Worm (Caenorhabditis elegans) whole organism, L1 larva: ENCODE measurements around the gene F13H10.3.

Experiments
- C04F5.9 ChIP-seq: sonication (generic microtip); optimal IDR thresholded peaks from 2 replicates; lab custom pipeline; 2016; ENCODE audit warnings: missing genetic modification characterization, missing compliant biosample characterization
- C16A3.4 ChIP-seq: fragments of 150-350 bp; optimal IDR thresholded peaks from 2 replicates; lab custom pipeline; 2014; ENCODE audit warnings: missing biosample characterization, missing genetic modification characterization
- C34B4.2 ChIP-seq: sonication (generic microtip); optimal IDR thresholded peaks from 2 replicates; lab custom pipeline; 2017; ENCODE audit warnings: mild to moderate bottlenecking, missing genetic modification characterization, missing compliant biosample characterization
- Y116A8C.19 ChIP-seq: sonication (generic microtip); optimal IDR thresholded peaks from 2 replicates; lab custom pipeline; 2016; ENCODE audit warnings: missing compliant biosample characterization, missing genetic modification characterization, borderline replicate concordance
- alr-1 ChIP-seq: fragments of 200-800 bp; sonication (Bioruptor generic); optimal IDR thresholded peaks from 2 replicates; lab custom pipeline; 2018; ENCODE audit warnings: borderline replicate concordance, mild to moderate bottlenecking, missing genetic modification characterization, missing compliant biosample characterization
- aly-2 ChIP-seq: fragments of 150-350 bp; optimal IDR thresholded peaks from 2 replicates; lab custom pipeline; 2014; ENCODE audit warnings: missing biosample characterization, missing genetic modification characterization
- ama-1 ChIP-seq: fragments of 150-350 bp; optimal IDR thresholded peaks from 2 replicates; lab custom pipeline; 2014
- blmp-1 ChIP-seq: fragments of 150-350 bp; optimal IDR thresholded peaks from 2 replicates; lab custom pipeline; 2014; ENCODE audit warnings: missing biosample characterization, missing genetic modification characterization
- ceh-82 ChIP-seq, 3 experiments: fragments of 150-350 bp in 1 of 3; sonication (generic microtip) in 2 of 3; optimal IDR thresholded peaks; 2 replicates each; lab custom pipeline; 2014 to 2017; ENCODE audit warnings: missing biosample characterization in 3 of 3, missing genetic modification characterization in 3 of 3
- ceh-88 ChIP-seq: fragments of 200-800 bp; sonication (Bioruptor generic); IDR thresholded peaks from 2 replicates; pipeline ENCODE4 v1.3.6; 2022; ENCODE audit warnings: missing genetic modification characterization, missing compliant biosample characterization
- ces-1 ChIP-seq: fragments of 150-350 bp; optimal IDR thresholded peaks from 2 replicates; lab custom pipeline; 2014; ENCODE audit warnings: missing biosample characterization, missing genetic modification reagents, missing genetic modification characterization
- dsc-1 ChIP-seq: sonication (generic microtip); optimal IDR thresholded peaks from 2 replicates; lab custom pipeline; 2016; ENCODE audit warnings: mild to moderate bottlenecking, missing genetic modification characterization, missing compliant biosample characterization
- efl-1 ChIP-seq, 4 experiments: fragments of 150-350 bp; optimal IDR thresholded peaks in 3 of 4; peaks in 1 of 4; 1 replicate in 1 of 4; 2 replicates in 3 of 4; lab custom pipeline; 2014; ENCODE audit warnings: missing biosample characterization in 2 of 4, missing genetic modification characterization in 2 of 4, missing genetic modification reagents in 2 of 4
- egl-27 ChIP-seq, 2 experiments: fragments of 150-350 bp in 1 of 2; sonication (generic microtip); optimal IDR thresholded peaks; 3 replicates each; lab custom pipeline; 2017 to 2018; ENCODE audit warnings: missing biosample characterization in 2 of 2, missing genetic modification characterization in 2 of 2, missing genetic modification reagents in 2 of 2
- elt-2 ChIP-seq: sonication (generic microtip); optimal IDR thresholded peaks from 2 replicates; lab custom pipeline; 2016; ENCODE audit warnings: missing genetic modification characterization, mild to moderate bottlenecking, inconsistent platforms, missing compliant biosample characterization, missing genetic modification reagents
- elt-3 ChIP-seq, 6 experiments: fragments of 150-350 bp in 1 of 6; sonication (generic microtip); optimal IDR thresholded peaks; 2 replicates each; lab custom pipeline; 2017 to 2018; ENCODE audit warnings: missing biosample characterization in 6 of 6, missing genetic modification characterization in 6 of 6, inconsistent platforms in 1 of 6
- ets-5 ChIP-seq: fragments of 200-800 bp; sonication (Bioruptor generic); IDR thresholded peaks from 2 replicates; pipeline ENCODE4 v1.3.6; 2022; ENCODE audit warnings: missing genetic modification characterization, missing compliant biosample characterization
- fos-1 ChIP-seq: fragments of 150-350 bp; optimal IDR thresholded peaks from 2 replicates; lab custom pipeline; 2014; ENCODE audit warnings: missing biosample characterization, missing genetic modification characterization
- grh-1 ChIP-seq: fragments of 200-800 bp; sonication (Bioruptor generic); IDR thresholded peaks from 2 replicates; pipeline ENCODE4 v1.3.6; 2022; ENCODE audit warnings: missing genetic modification reagents, missing genetic modification characterization, missing compliant biosample characterization
- lin-14 ChIP-seq: fragments of 200-800 bp; sonication (Bioruptor generic); optimal IDR thresholded peaks from 2 replicates; lab custom pipeline; 2018; ENCODE audit warnings: mild to moderate bottlenecking, missing genetic modification characterization, moderate library complexity, missing compliant biosample characterization
- lin-15B ChIP-seq: fragments of 150-350 bp; sonication (generic microtip); optimal IDR thresholded peaks from 3 replicates; lab custom pipeline; 2014; ENCODE audit warnings: missing biosample characterization, missing genetic modification characterization
- lin-35 ChIP-seq, 2 experiments: fragments of 150-350 bp; optimal IDR thresholded peaks; 2 replicates each; lab custom pipeline; 2014; ENCODE audit warnings: missing biosample characterization in 2 of 2, missing genetic modification characterization in 2 of 2, missing genetic modification reagents in 2 of 2
- lin-39 ChIP-seq: fragments of 150-350 bp; optimal IDR thresholded peaks from 2 replicates; lab custom pipeline; 2014; ENCODE audit warnings: missing biosample characterization, missing genetic modification reagents, missing genetic modification characterization
- lir-3 ChIP-seq: sonication (generic microtip); optimal IDR thresholded peaks from 2 replicates; lab custom pipeline; 2016; ENCODE audit warnings: mild to moderate bottlenecking, missing genetic modification characterization, moderate library complexity, missing compliant biosample characterization; ENCODE audit not compliant: poor library complexity
- mdl-1 ChIP-seq, 2 experiments: fragments of 150-350 bp; optimal IDR thresholded peaks; 2 replicates each; lab custom pipeline; 2014 to 2017; ENCODE audit warnings: missing biosample characterization in 2 of 2, missing genetic modification characterization in 2 of 2, inconsistent platforms in 1 of 2
- mef-2 ChIP-seq: fragments of 150-350 bp; optimal IDR thresholded peaks from 2 replicates; lab custom pipeline; 2014; ENCODE audit warnings: missing biosample characterization, missing genetic modification characterization
- mep-1 ChIP-seq: fragments of 150-350 bp; optimal IDR thresholded peaks from 2 replicates; lab custom pipeline; 2014; ENCODE audit warnings: missing biosample characterization, missing genetic modification characterization
- nhr-12 ChIP-seq: sonication (generic microtip); optimal IDR thresholded peaks from 2 replicates; lab custom pipeline; 2017; ENCODE audit warnings: missing biosample characterization, missing genetic modification characterization
- nhr-19 ChIP-seq: fragments of 200-800 bp; sonication (Bioruptor generic); conservative IDR thresholded peaks from 2 replicates; pipeline ENCODE4 v1.3.6; 2022; ENCODE audit warnings: missing genetic modification characterization, missing compliant biosample characterization
- nhr-20 ChIP-seq: sonication (generic microtip); optimal IDR thresholded peaks from 2 replicates; lab custom pipeline; 2016; ENCODE audit warnings: mild to moderate bottlenecking, missing genetic modification characterization, missing compliant biosample characterization
- nhr-237 ChIP-seq: fragments of 150-350 bp; optimal IDR thresholded peaks from 2 replicates; lab custom pipeline; 2014; ENCODE audit warnings: missing biosample characterization, missing genetic modification characterization
- nhr-28 ChIP-seq: fragments of 150-350 bp; optimal IDR thresholded peaks from 2 replicates; lab custom pipeline; 2014; ENCODE audit warnings: missing biosample characterization, missing genetic modification characterization
- nhr-47 ChIP-seq: sonication (generic microtip); optimal IDR thresholded peaks from 2 replicates; lab custom pipeline; 2016; ENCODE audit warnings: mild to moderate bottlenecking, missing genetic modification characterization, moderate library complexity, missing compliant biosample characterization
- nhr-71 ChIP-seq: sonication (generic microtip); optimal IDR thresholded peaks from 2 replicates; lab custom pipeline; 2016; ENCODE audit warnings: mild to moderate bottlenecking, missing genetic modification characterization, moderate library complexity, missing compliant biosample characterization
- nhr-85 ChIP-seq: sonication (generic microtip); peaks from one replicate; lab custom pipeline; 2016; ENCODE audit warnings: missing genetic modification characterization, inconsistent platforms, missing compliant biosample characterization
- nhr-90 ChIP-seq: sonication (generic microtip); optimal IDR thresholded peaks from 2 replicates; lab custom pipeline; 2016; ENCODE audit warnings: mild to moderate bottlenecking, missing genetic modification characterization, missing compliant biosample characterization; ENCODE audit not compliant: poor library complexity
- pag-3 ChIP-seq: sonication (generic microtip); optimal IDR thresholded peaks from 2 replicates; lab custom pipeline; 2017; ENCODE audit warnings: missing genetic modification characterization, mild to moderate bottlenecking, missing compliant biosample characterization, antibody characterized with exemption, borderline replicate concordance; ENCODE audit not compliant: insufficient read depth
- pax-3 ChIP-seq: fragments of 200-800 bp; sonication (Bioruptor generic); optimal IDR thresholded peaks from 2 replicates; lab custom pipeline; 2018; ENCODE audit warnings: mild to moderate bottlenecking, missing genetic modification characterization, moderate library complexity, missing compliant biosample characterization
- skn-1 ChIP-seq: fragments of 150-350 bp; optimal IDR thresholded peaks from 2 replicates; lab custom pipeline; 2014; ENCODE audit warnings: missing biosample characterization, missing genetic modification characterization
- snu-23 ChIP-seq: sonication (generic microtip); optimal IDR thresholded peaks from 2 replicates; lab custom pipeline; 2016; ENCODE audit warnings: missing genetic modification characterization, missing compliant biosample characterization
- swsn-7 ChIP-seq: sonication (generic microtip); optimal IDR thresholded peaks from 2 replicates; lab custom pipeline; 2016; ENCODE audit warnings: missing genetic modification characterization, missing compliant biosample characterization
- tbx-2 ChIP-seq: sonication (generic microtip); optimal IDR thresholded peaks from 2 replicates; lab custom pipeline; 2016; ENCODE audit warnings: missing genetic modification characterization, missing compliant biosample characterization
- unc-130 ChIP-seq: fragments of 150-350 bp; optimal IDR thresholded peaks from 2 replicates; lab custom pipeline; 2017; ENCODE audit warnings: missing biosample characterization, missing genetic modification characterization, inconsistent platforms
- unc-62 ChIP-seq: fragments of 150-350 bp; optimal IDR thresholded peaks from 2 replicates; lab custom pipeline; 2014; ENCODE audit warnings: missing biosample characterization, missing genetic modification reagents, missing genetic modification characterization
- vab-15 ChIP-seq: sonication (generic microtip); optimal IDR thresholded peaks from 2 replicates; lab custom pipeline; 2017; ENCODE audit warnings: missing genotype, mild to moderate bottlenecking, missing genetic modification characterization, missing compliant biosample characterization
- zag-1 ChIP-seq: fragments of 150-350 bp; optimal IDR thresholded peaks from 2 replicates; lab custom pipeline; 2014; ENCODE audit warnings: missing biosample characterization, missing genetic modification characterization
- ztf-4 ChIP-seq: fragments of 150-350 bp; optimal IDR thresholded peaks from 2 replicates; lab custom pipeline; 2014; ENCODE audit warnings: missing biosample characterization, missing genetic modification characterization

The F13H10.3 gene

DNA sequence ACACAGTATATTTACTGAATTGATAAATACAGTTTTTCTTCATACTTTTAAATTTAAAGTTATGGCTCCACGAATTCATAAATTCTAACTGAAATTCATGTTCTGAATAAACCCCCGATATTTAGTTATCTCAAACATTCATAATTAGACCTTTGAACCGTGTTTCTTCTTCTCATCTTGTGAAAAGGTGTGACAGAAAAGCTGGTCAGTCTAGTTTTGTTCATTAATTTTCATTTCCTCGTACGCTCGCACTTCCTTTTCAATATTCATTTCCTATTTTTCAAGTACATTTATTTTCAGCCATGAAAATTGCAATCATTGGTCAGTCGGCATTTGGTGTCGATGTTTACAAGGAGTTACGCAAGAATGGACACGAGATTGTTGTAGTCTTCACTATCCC lies 6.5 kb upstream of the F13H10.3 start, which contains the start of gene alh-3:
Gene alh-3 (plus strand): TSS at position 301 of the 400 bp plus-strand sequence.
- TF ChIP-seq C16A3.4 (tag; lab: Kevin White, UChicago) (no peak), pax-3 (tag; lab: Kevin White, UChicago) (no peak), snu-23 (GFP tag; lab: Kevin White, UChicago) (no peak), ama-1 (lab: Kevin White, UChicago) (no peak), nhr-71 (no peak), zag-1 (no peak), C04F5.9 (no peak), mdl-1 (tag; optimal IDR thresholded peaks at IDR 0.05; lab: Kevin White, UChicago) (no peak), lin-14 (GFP tag; lab: Kevin White, UChicago) (no peak), vab-15 (tag; lab: Kevin White, UChicago) (no peak), ces-1 (GFP tag; lab: Kevin White, UChicago) (no peak), nhr-90 (tag; lab: Kevin White, UChicago) (no peak), nhr-12 (tag; lab: Kevin White, UChicago) (no peak), nhr-237 (tag; lab: Kevin White, UChicago) (no peak)

DNA sequence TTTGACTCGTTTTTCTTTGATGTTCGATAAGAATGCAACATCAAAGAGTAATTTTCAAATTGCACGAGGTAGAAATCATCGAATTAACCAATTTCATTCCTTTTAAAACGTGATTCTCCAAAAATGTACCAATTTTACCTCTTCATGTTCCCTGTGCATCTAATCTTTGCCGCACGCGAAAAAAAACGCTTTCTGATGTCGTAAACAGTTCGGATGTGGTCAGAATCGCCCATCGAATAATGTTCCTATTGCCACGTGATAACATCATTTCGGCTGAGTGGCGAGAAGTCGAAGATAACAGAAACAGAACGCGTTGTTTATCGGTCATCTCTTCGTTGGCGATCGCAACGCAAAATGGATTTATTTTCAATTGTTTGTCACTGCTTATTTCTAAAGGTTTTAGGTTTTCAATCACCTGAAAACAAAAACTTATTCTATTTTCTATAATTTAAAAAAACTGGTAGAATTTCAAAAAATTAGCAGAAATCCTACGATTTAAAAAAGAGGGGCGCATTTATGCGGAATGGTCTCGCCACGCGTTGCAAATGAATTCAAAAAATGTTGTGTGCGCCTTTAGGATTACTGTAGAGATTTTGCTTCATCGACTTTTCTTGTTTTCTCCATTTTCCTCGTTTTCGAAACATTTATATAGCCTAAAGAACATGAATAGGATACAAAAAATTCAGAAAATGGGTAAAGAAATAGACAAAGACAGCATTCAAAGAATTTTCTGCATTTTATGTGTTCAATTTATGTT lies 5.9 kb upstream of the F13H10.3 start, which contains the start of gene mogs-1:
Gene mogs-1 (minus strand): TSS at position 417 of the 757 bp plus-strand sequence.
- TF ChIP-seq aly-2 (no peak), nhr-47 (no peak), tbx-2 (peak; percentile 11), grh-1 (GFP tag; lab: Robert Waterston, UW) (no peak), nhr-85 (tag; lab: Kevin White, UChicago) (peak; percentile 87), lin-35 (GFP tag; optimal IDR thresholded peaks at IDR 0.05; lab: Kevin White, UChicago) (peak in 1 of 2 experiments; percentile 39), fos-1 (tag; lab: Kevin White, UChicago) (no peak), pax-3 (tag; lab: Kevin White, UChicago) (no peak), nhr-12 (tag; lab: Kevin White, UChicago) (no peak), efl-1 (optimal IDR thresholded peaks at IDR 0.05; lab: Kevin White, UChicago) (no peak), efl-1 (GFP tag; optimal IDR thresholded peaks at IDR 0.05 in 1 of 2; lab: Kevin White, UChicago) (peak in 1 of 2 experiments; percentile 60), zag-1 (no peak), nhr-237 (tag; lab: Kevin White, UChicago) (no peak), swsn-7 (tag; lab: Kevin White, UChicago) (no peak), C16A3.4 (tag; lab: Kevin White, UChicago) (no peak), unc-62 (GFP tag; lab: Kevin White, UChicago) (no peak), lin-14 (GFP tag; lab: Kevin White, UChicago) (peak; percentile 65), C34B4.2 (tag; lab: Kevin White, UChicago) (no peak), lir-3 (tag; lab: Kevin White, UChicago) (no peak), C04F5.9 (no peak), lin-39 (tag; lab: Kevin White, UChicago) (no peak), elt-2 (tag; lab: Kevin White, UChicago) (no peak), lin-15B (no peak), mef-2 (tag; lab: Kevin White, UChicago) (no peak), egl-27 (tag; optimal IDR thresholded peaks at IDR 0.05; lab: Kevin White, UChicago) (no peak), nhr-19 (0 out of 2 replicates have a peak, but pooled peaks have one; percentile 26), skn-1 (tag; lab: Kevin White, UChicago) (no peak), elt-3 (tag; optimal IDR thresholded peaks at IDR 0.05; lab: Kevin White, UChicago) (peak in 1 of 6 experiments; percentile 72), ztf-4 (tag; lab: Kevin White, UChicago) (peak; percentile 60), blmp-1 (tag; lab: Kevin White, UChicago) (peak; percentile 73), alr-1 (tag; lab: Kevin White, UChicago) (no peak), pag-3 (tag; lab: Kevin White, UChicago) (no peak), nhr-71 (peak; percentile 51), ets-5 (GFP tag; lab: Robert Waterston, UW) (no peak), nhr-28 (tag; lab: Kevin White, UChicago) (no peak), Y116A8C.19 (tag; lab: Kevin White, UChicago) (no peak), snu-23 (GFP tag; lab: Kevin White, UChicago) (peak; percentile 38), ceh-88 (GFP tag; lab: Robert Waterston, UW) (no peak), ceh-82 (tag; optimal IDR thresholded peaks at IDR 0.05; lab: Kevin White, UChicago) (no peak), nhr-20 (tag; lab: Kevin White, UChicago) (peak; percentile 62), mep-1 (peak; percentile 50), mdl-1 (tag; optimal IDR thresholded peaks at IDR 0.05; lab: Kevin White, UChicago) (peak in 1 of 2 experiments; percentile 56), dsc-1 (tag; lab: Kevin White, UChicago) (no peak), unc-130 (tag; lab: Kevin White, UChicago) (peak; percentile 1)
